Fruit fly (Drosophila melanogaster): ENCODE data around the gene CG17195.

DNA sequence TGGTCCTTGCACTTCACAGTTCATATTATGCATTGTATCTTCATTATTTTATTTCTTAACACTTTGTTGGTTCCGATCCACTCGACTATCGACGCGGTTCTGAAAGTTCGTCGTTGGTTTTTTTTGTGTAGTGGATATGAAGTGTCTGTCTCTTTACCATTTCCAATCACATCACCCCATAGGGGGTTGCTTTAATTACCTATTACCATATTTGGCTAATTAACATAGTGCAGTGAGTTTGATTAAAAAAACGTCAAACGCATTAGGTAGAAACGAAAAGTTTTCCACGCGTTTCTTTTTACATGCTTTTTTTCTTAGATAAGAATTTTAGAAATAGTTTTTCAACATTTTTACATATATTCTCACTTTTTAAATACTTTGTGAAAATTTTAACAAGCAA lies 14.0 kb downstream of the CG17195 start, which contains the start of gene LpR1:
- TF ChIP-seq CG8478 (optimal IDR thresholded peaks at IDR 0.05) (no peak), CTCF (optimal IDR thresholded peaks at IDR 0.05) (no peak)
